Fruit fly (Drosophila melanogaster) S2 (cell line): ENCODE measurements around the gene CG13054.

Source experiments
- CG8478 ChIP-seq: fragments of >200 bp; optimal IDR thresholded peaks from 2 replicates; lab custom pipeline; 2018
- CTCF ChIP-seq, 2 experiments: fragments of >200 bp; optimal IDR thresholded peaks; 2 replicates each; lab custom pipeline; 2018

- TF ChIP-seq CG8478 (lab: Kevin White, UChicago) = no peak
- TF ChIP-seq CTCF (optimal IDR thresholded peaks at IDR 0.05; lab: Kevin White, UChicago) = no peak
Observed at dm6 chr3L:16225175-16225574, 31.8 kb downstream of the CG13054 start.
